Worm (Caenorhabditis elegans) whole organism, young adult: ENCODE measurements around the gene srz-90.

Experiments
- F22D6.2 ChIP-seq: sonication (generic microtip); optimal IDR thresholded peaks from 2 replicates; lab custom pipeline; 2016; ENCODE audit warnings: mild to moderate bottlenecking, missing genetic modification characterization, missing compliant biosample characterization
- F33H1.4 ChIP-seq: fragments of 200-800 bp; sonication (Bioruptor generic); IDR thresholded peaks from 2 replicates; pipeline ENCODE4 v1.3.6; 2022; ENCODE audit warnings: missing genetic modification reagents, missing genetic modification characterization, missing compliant biosample characterization
- athp-1 ChIP-seq: sonication (generic microtip); optimal IDR thresholded peaks from 2 replicates; lab custom pipeline; 2017; ENCODE audit warnings: mild to moderate bottlenecking, missing genetic modification characterization, missing compliant biosample characterization
- sdz-38 ChIP-seq: sonication (generic microtip); optimal IDR thresholded peaks from 2 replicates; lab custom pipeline; 2016; ENCODE audit warnings: missing genotype, missing genetic modification characterization, missing compliant biosample characterization

ce11 chrV:17538279-17538896, 10.6 kb downstream of the srz-90 start, which contains the start of gene C18D4.6:
- TF ChIP-seq F33H1.4, result no peak
- TF ChIP-seq athp-1 (tag; lab: Kevin White, UChicago), result no peak
- no peak for TF ChIP-seq F22D6.2
- TF ChIP-seq sdz-38 (tag; lab: Kevin White, UChicago), result no peak
